Worm (Caenorhabditis elegans) whole organism, L4 larva: ENCODE results near the gene K08D12.3.

Source experiments
- F10B5.3 ChIP-seq: sonication (generic microtip); optimal IDR thresholded peaks from 2 replicates; lab custom pipeline; 2016; ENCODE audit warnings: mild to moderate bottlenecking, missing genetic modification characterization, missing compliant biosample characterization
- F26F4.8 ChIP-seq: fragments of 200-800 bp; sonication (Bioruptor generic); conservative IDR thresholded peaks from 2 replicates; pipeline ENCODE4 v1.3.6; 2022; ENCODE audit warnings: missing genetic modification characterization, missing compliant biosample characterization
- F49E8.2 ChIP-seq: sonication (generic microtip); optimal IDR thresholded peaks from 2 replicates; lab custom pipeline; 2016; ENCODE audit warnings: missing compliant biosample characterization, mild to moderate bottlenecking, missing genetic modification characterization, borderline replicate concordance
- T20F7.1 ChIP-seq: fragments of 200-800 bp; sonication (Bioruptor generic); optimal IDR thresholded peaks from 2 replicates; lab custom pipeline; 2018; ENCODE audit warnings: mild to moderate bottlenecking, missing genetic modification characterization, missing compliant biosample characterization
- T26A8.4 ChIP-seq: fragments of 200-800 bp; sonication (Bioruptor generic); IDR thresholded peaks from 2 replicates; pipeline ENCODE4 v1.3.6; 2022; ENCODE audit warnings: missing genetic modification characterization, missing compliant biosample characterization
- Y5F2A.4 ChIP-seq: fragments of 200-800 bp; sonication (Bioruptor generic); optimal IDR thresholded peaks from 2 replicates; lab custom pipeline; 2018; ENCODE audit warnings: mild to moderate bottlenecking, missing genetic modification characterization, missing compliant biosample characterization
- Y75B8A.6 ChIP-seq: fragments of 200-800 bp; sonication (Bioruptor generic); IDR thresholded peaks from 2 replicates; pipeline ENCODE4 v1.3.6; 2022; ENCODE audit warnings: missing genetic modification reagents, missing genetic modification characterization, missing compliant biosample characterization
- ZK337.2 ChIP-seq: fragments of 200-800 bp; sonication (Bioruptor generic); IDR thresholded peaks from 2 replicates; pipeline ENCODE4 v1.3.6; 2022; ENCODE audit warnings: missing genetic modification reagents, missing genetic modification characterization, missing compliant biosample characterization
- aha-1 ChIP-seq: fragments of 150-350 bp; peaks from one replicate; lab custom pipeline; 2014; ENCODE audit warnings: missing biosample characterization, missing genetic modification characterization
- aly-2 ChIP-seq: sonication (generic microtip); optimal IDR thresholded peaks from 2 replicates; lab custom pipeline; 2018; ENCODE audit warnings: missing biosample characterization, missing genetic modification characterization
- arid-1 ChIP-seq: fragments of 200-800 bp; sonication (Bioruptor generic); conservative IDR thresholded peaks from 2 replicates; pipeline ENCODE4 v1.3.6; 2022; ENCODE audit warnings: missing genetic modification reagents, missing genetic modification characterization, missing compliant biosample characterization
- ceh-44 ChIP-seq: fragments of 200-800 bp; sonication (Bioruptor generic); IDR thresholded peaks from 2 replicates; pipeline ENCODE4 v1.3.6; 2022; ENCODE audit warnings: missing genetic modification reagents, missing genetic modification characterization, missing compliant biosample characterization
- daf-12 ChIP-seq: fragments of 150-350 bp; optimal IDR thresholded peaks from 2 replicates; lab custom pipeline; 2014; ENCODE audit warnings: missing biosample characterization, missing genetic modification reagents, missing genetic modification characterization
- daf-8 ChIP-seq: fragments of 200-800 bp; sonication (Bioruptor generic); IDR thresholded peaks from 2 replicates; pipeline ENCODE4 v1.3.6; 2022; ENCODE audit warnings: missing genetic modification characterization, missing compliant biosample characterization
- dmd-6 ChIP-seq: fragments of 200-800 bp; sonication (Bioruptor generic); IDR thresholded peaks from 2 replicates; pipeline ENCODE4 v1.3.6; 2022; ENCODE audit warnings: missing genetic modification reagents, missing genetic modification characterization, missing compliant biosample characterization
- dmd-8 ChIP-seq: fragments of 200-800 bp; sonication (Bioruptor generic); IDR thresholded peaks from 2 replicates; pipeline ENCODE4 v1.3.6; 2022; ENCODE audit warnings: missing genetic modification characterization, missing compliant biosample characterization
- dve-1 ChIP-seq: sonication (generic microtip); optimal IDR thresholded peaks from 2 replicates; lab custom pipeline; 2017; ENCODE audit warnings: antibody characterized with exemption, mild to moderate bottlenecking, missing genetic modification characterization, missing compliant biosample characterization; ENCODE audit not compliant: insufficient read depth
- gei-8 ChIP-seq: fragments of 200-800 bp; sonication (Bioruptor generic); optimal IDR thresholded peaks from 2 replicates; lab custom pipeline; 2018; ENCODE audit warnings: mild to moderate bottlenecking, missing genetic modification characterization, missing compliant biosample characterization
- hlh-11 ChIP-seq: fragments of 200-800 bp; sonication (Bioruptor generic); optimal IDR thresholded peaks from 2 replicates; lab custom pipeline; 2018; ENCODE audit warnings: mild to moderate bottlenecking, missing genetic modification characterization, missing compliant biosample characterization
- hlh-30 ChIP-seq: sonication (generic microtip); optimal IDR thresholded peaks from 2 replicates; lab custom pipeline; 2017; ENCODE audit warnings: antibody characterized with exemption, mild to moderate bottlenecking, missing genetic modification characterization, missing compliant biosample characterization; ENCODE audit not compliant: insufficient read depth
- lim-7 ChIP-seq: fragments of 200-800 bp; sonication (Bioruptor generic); IDR thresholded peaks from 2 replicates; pipeline ENCODE4 v1.3.6; 2022; ENCODE audit warnings: missing genetic modification characterization, missing compliant biosample characterization
- lin-15B ChIP-seq: fragments of 150-350 bp; sonication (generic microtip); optimal IDR thresholded peaks from 3 replicates; lab custom pipeline; 2014; ENCODE audit warnings: missing biosample characterization, missing genetic modification characterization
- lin-29 ChIP-seq: fragments of 200-800 bp; sonication (Bioruptor generic); IDR thresholded peaks from 2 replicates; pipeline ENCODE4 v1.3.6; 2022; ENCODE audit warnings: missing genetic modification reagents, missing genetic modification characterization, missing compliant biosample characterization
- lin-38 ChIP-seq: fragments of 200-800 bp; sonication (Bioruptor generic); IDR thresholded peaks from 2 replicates; pipeline ENCODE4 v1.3.6; 2022; ENCODE audit warnings: missing genetic modification reagents, missing genetic modification characterization, missing compliant biosample characterization
- lsy-2 ChIP-seq, 2 experiments: fragments of 150-350 bp in 1 of 2; sonication (generic microtip) in 1 of 2; optimal IDR thresholded peaks; 2 replicates each; lab custom pipeline; 2014 to 2017; ENCODE audit warnings: missing biosample characterization in 2 of 2, missing genetic modification characterization in 2 of 2
- madf-5 ChIP-seq, 2 experiments: fragments of 200-800 bp; sonication (Bioruptor generic); IDR thresholded peaks; 2 replicates each; pipeline ENCODE4 v1.3.6; 2022; ENCODE audit warnings: missing compliant biosample characterization in 2 of 2, missing genetic modification characterization in 2 of 2
- mdt-29 ChIP-seq: fragments of 200-800 bp; sonication (Bioruptor generic); IDR thresholded peaks from 2 replicates; pipeline ENCODE4 v1.3.6; 2022; ENCODE audit warnings: missing genetic modification reagents, missing genetic modification characterization, missing compliant biosample characterization
- mep-1 ChIP-seq: fragments of 150-350 bp; sonication (generic microtip); optimal IDR thresholded peaks from 3 replicates; lab custom pipeline; 2014; ENCODE audit warnings: missing biosample characterization, missing genetic modification characterization
- mes-2 ChIP-seq: sonication (generic microtip); optimal IDR thresholded peaks from 2 replicates; lab custom pipeline; 2016; ENCODE audit warnings: missing genotype, mild to moderate bottlenecking, missing genetic modification characterization, missing compliant biosample characterization; ENCODE audit not compliant: poor library complexity, severe bottlenecking
- nhr-102 ChIP-seq: sonication (generic microtip); optimal IDR thresholded peaks from 2 replicates; lab custom pipeline; 2016; ENCODE audit warnings: mild to moderate bottlenecking, missing genetic modification characterization, moderate library complexity, missing compliant biosample characterization
- nhr-111 ChIP-seq: fragments of 200-800 bp; sonication (Bioruptor generic); optimal IDR thresholded peaks from 2 replicates; lab custom pipeline; 2018; ENCODE audit warnings: mild to moderate bottlenecking, missing genetic modification characterization, missing compliant biosample characterization
- nhr-25 ChIP-seq: sonication (generic microtip); optimal IDR thresholded peaks from 2 replicates; lab custom pipeline; 2017; ENCODE audit warnings: missing genetic modification characterization, mild to moderate bottlenecking, missing compliant biosample characterization, antibody characterized with exemption, moderate library complexity, borderline replicate concordance; ENCODE audit not compliant: insufficient read depth
- nhr-28 ChIP-seq: fragments of 150-350 bp; optimal IDR thresholded peaks from 2 replicates; lab custom pipeline; 2014; ENCODE audit warnings: missing biosample characterization, missing genetic modification characterization
- nhr-41 ChIP-seq: fragments of 200-800 bp; sonication (Bioruptor generic); IDR thresholded peaks from 2 replicates; pipeline ENCODE4 v1.3.6; 2022; ENCODE audit warnings: missing genetic modification reagents, missing genetic modification characterization, missing compliant biosample characterization
- nhr-42 ChIP-seq: fragments of 200-800 bp; sonication (Bioruptor generic); IDR thresholded peaks from 2 replicates; pipeline ENCODE4 v1.3.6; 2022; ENCODE audit warnings: missing genetic modification characterization, missing compliant biosample characterization
- nhr-76 ChIP-seq: fragments of 150-350 bp; optimal IDR thresholded peaks from 2 replicates; lab custom pipeline; 2014; ENCODE audit warnings: missing biosample characterization, missing genetic modification characterization
- nhr-77 ChIP-seq: fragments of 150-350 bp; optimal IDR thresholded peaks from 2 replicates; lab custom pipeline; 2014; ENCODE audit warnings: missing biosample characterization, missing genetic modification characterization
- php-3 ChIP-seq: fragments of 200-800 bp; sonication (Bioruptor generic); IDR thresholded peaks from 2 replicates; pipeline ENCODE4 v1.3.6; 2022; ENCODE audit warnings: missing genetic modification reagents, missing genetic modification characterization, missing compliant biosample characterization
- sdz-12 ChIP-seq: fragments of 200-800 bp; sonication (Bioruptor generic); optimal IDR thresholded peaks from 2 replicates; lab custom pipeline; 2018; ENCODE audit warnings: mild to moderate bottlenecking, missing genetic modification characterization, missing compliant biosample characterization
- skn-1 ChIP-seq: fragments of 150-350 bp; optimal IDR thresholded peaks from 2 replicates; lab custom pipeline; 2014; ENCODE audit warnings: missing biosample characterization, missing genetic modification characterization
- snpc-1.2 ChIP-seq: fragments of 200-800 bp; sonication (Bioruptor generic); IDR thresholded peaks from 2 replicates; pipeline ENCODE4 v1.3.6; 2022; ENCODE audit warnings: missing genetic modification reagents, missing genetic modification characterization, missing compliant biosample characterization
- spr-1 ChIP-seq: sonication (generic microtip); optimal IDR thresholded peaks from 2 replicates; lab custom pipeline; 2016; ENCODE audit warnings: mild to moderate bottlenecking, missing genetic modification characterization, missing compliant biosample characterization
- unc-39 ChIP-seq: sonication (generic microtip); optimal IDR thresholded peaks from 2 replicates; lab custom pipeline; 2017; ENCODE audit warnings: missing biosample characterization, missing genetic modification characterization
- unc-62 ChIP-seq, 3 experiments: fragments of 150-350 bp in 1 of 3; sonication (generic microtip); optimal IDR thresholded peaks in 2 of 3; peaks in 1 of 3; 1 replicate in 1 of 3; 2 replicates in 2 of 3; lab custom pipeline; 2014 to 2017; ENCODE audit warnings: missing biosample characterization in 3 of 3, missing genetic modification characterization in 3 of 3, missing genetic modification reagents in 3 of 3, missing genotype in 1 of 3
- vab-7 ChIP-seq: fragments of 200-800 bp; sonication (Bioruptor generic); IDR thresholded peaks from 2 replicates; pipeline ENCODE4 v1.3.6; 2022; ENCODE audit warnings: missing genetic modification reagents, missing genetic modification characterization, missing compliant biosample characterization
- zag-1 ChIP-seq: fragments of 150-350 bp; optimal IDR thresholded peaks from 2 replicates; lab custom pipeline; 2014; ENCODE audit warnings: missing biosample characterization, missing genetic modification characterization
- zfp-3 ChIP-seq: fragments of 200-800 bp; sonication (Bioruptor generic); conservative IDR thresholded peaks from 2 replicates; pipeline ENCODE4 v1.3.6; 2022; ENCODE audit warnings: missing genetic modification reagents, missing genetic modification characterization, missing compliant biosample characterization
- zip-11 ChIP-seq: fragments of 200-800 bp; sonication (Bioruptor generic); IDR thresholded peaks from 2 replicates; pipeline ENCODE4 v1.3.6; 2022; ENCODE audit warnings: missing genetic modification characterization, missing compliant biosample characterization
- zip-2 ChIP-seq: fragments of 150-350 bp; optimal IDR thresholded peaks from 2 replicates; lab custom pipeline; 2014; ENCODE audit warnings: missing biosample characterization, missing genetic modification characterization
- ztf-11 ChIP-seq: fragments of 150-350 bp; optimal IDR thresholded peaks from 2 replicates; lab custom pipeline; 2014; ENCODE audit warnings: missing biosample characterization, missing genetic modification characterization
- ztf-7 ChIP-seq: fragments of 150-350 bp; optimal IDR thresholded peaks from 2 replicates; lab custom pipeline; 2014; ENCODE audit warnings: missing biosample characterization, missing genetic modification characterization

K08D12.3 gene

DNA sequence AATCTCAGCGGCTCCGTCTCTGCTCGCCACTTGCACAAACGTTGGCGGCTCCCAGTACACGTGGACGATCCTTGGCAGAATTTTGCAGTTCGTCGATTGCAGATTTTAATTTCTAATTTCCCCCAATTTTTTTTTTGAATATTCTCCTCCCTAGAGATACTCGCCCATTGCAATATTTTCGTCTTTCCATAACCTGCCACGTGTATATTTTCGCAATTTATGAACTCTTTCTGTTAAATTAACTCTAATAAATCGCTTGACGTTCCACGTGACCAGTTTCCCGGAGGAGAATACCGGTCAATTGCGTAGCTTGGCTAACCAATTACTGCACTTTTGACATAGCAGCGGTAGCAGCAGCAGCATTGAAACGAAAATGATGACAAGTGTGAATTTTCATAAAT is 1.6 kb upstream of the K08D12.3 start (continued):
- no peak for TF ChIP-seq lim-7 (GFP tag; lab: Robert Waterston, UW)
- no peak for TF ChIP-seq sdz-12 (GFP tag; lab: Kevin White, UChicago)
- TF ChIP-seq skn-1 (tag; lab: Kevin White, UChicago) = no peak
- 0 out of 2 replicates have a peak, but pooled peaks have one; percentile 5 for TF ChIP-seq arid-1 (GFP tag; lab: Robert Waterston, UW)
- peak; percentile 5 for TF ChIP-seq nhr-25 (tag; lab: Kevin White, UChicago)
- no peak for TF ChIP-seq Y75B8A.6 (GFP tag; lab: Robert Waterston, UW)
- TF ChIP-seq ceh-44 (GFP tag; lab: Robert Waterston, UW) = no peak
- TF ChIP-seq nhr-42 (GFP tag; lab: Robert Waterston, UW) = no peak
- TF ChIP-seq zfp-3 = no peak
- no peak for TF ChIP-seq lsy-2 (tag; optimal IDR thresholded peaks at IDR 0.05; lab: Kevin White, UChicago)
- TF ChIP-seq T20F7.1 (GFP tag; lab: Kevin White, UChicago) = no peak
- no peak for TF ChIP-seq nhr-76 (tag; lab: Kevin White, UChicago)
- no peak for TF ChIP-seq lin-29 (GFP tag; lab: Robert Waterston, UW)
- TF ChIP-seq unc-39 (tag; lab: Kevin White, UChicago) = no peak
- peak; percentile 20 for TF ChIP-seq mes-2 (tag; lab: Kevin White, UChicago)
- TF ChIP-seq snpc-1.2 (GFP tag; lab: Robert Waterston, UW) = peak; percentile 56; the same call in 1 of the 2 replicates
- TF ChIP-seq unc-62 (GFP tag; optimal IDR thresholded peaks at IDR 0.05 in 1 of 2; lab: Kevin White, UChicago) = peak in 1 of 2 experiments; percentile 68
- no peak for TF ChIP-seq unc-62 (tag; optimal IDR thresholded peaks at IDR 0.05; lab: Kevin White, UChicago)
- TF ChIP-seq nhr-77 (tag; lab: Kevin White, UChicago) = no peak
- TF ChIP-seq mdt-29 (GFP tag; lab: Robert Waterston, UW) = no peak
- TF ChIP-seq zag-1 (tag; lab: Kevin White, UChicago) = no peak
- no peak for TF ChIP-seq lin-15B (tag; lab: Kevin White, UChicago)
- no peak for TF ChIP-seq dmd-6 (GFP tag; lab: Robert Waterston, UW)
- TF ChIP-seq T26A8.4 = peak; percentile 46
- no peak for TF ChIP-seq php-3 (GFP tag; lab: Robert Waterston, UW)
- no peak for TF ChIP-seq ZK337.2 (GFP tag; lab: Robert Waterston, UW)
- no peak for TF ChIP-seq nhr-41 (GFP tag; lab: Robert Waterston, UW)
- no peak for TF ChIP-seq aly-2 (tag; lab: Kevin White, UChicago)
- TF ChIP-seq gei-8 (GFP tag; lab: Kevin White, UChicago) = no peak
- peak; percentile 67 for TF ChIP-seq lin-38 (GFP tag; lab: Robert Waterston, UW)
- TF ChIP-seq F26F4.8 (GFP tag; lab: Robert Waterston, UW) = no peak
- no peak for TF ChIP-seq aha-1
- TF ChIP-seq dmd-8 (GFP tag; lab: Robert Waterston, UW) = 0 out of 2 replicates have a peak, but pooled peaks have one; percentile 53
- no peak for TF ChIP-seq hlh-30 (tag; lab: Kevin White, UChicago)
- TF ChIP-seq F10B5.3 = no peak
- no peak for TF ChIP-seq ztf-7
- TF ChIP-seq daf-8 (GFP tag; lab: Robert Waterston, UW) = no peak
- TF ChIP-seq Y5F2A.4 (GFP tag; lab: Kevin White, UChicago) = no peak
- TF ChIP-seq dve-1 (tag; lab: Kevin White, UChicago) = peak; percentile 44
- no peak for TF ChIP-seq nhr-102
- no peak for TF ChIP-seq hlh-11 (tag; lab: Kevin White, UChicago)
- no peak for TF ChIP-seq vab-7 (GFP tag; lab: Robert Waterston, UW)
- no peak for TF ChIP-seq nhr-111 (GFP tag; lab: Kevin White, UChicago)
- no peak for TF ChIP-seq mep-1
- TF ChIP-seq spr-1 (tag; lab: Kevin White, UChicago) = no peak
- no peak for TF ChIP-seq zip-11
- TF ChIP-seq ztf-11 (tag; lab: Kevin White, UChicago) = no peak
- TF ChIP-seq madf-5 (GFP tag; IDR thresholded peaks at IDR 0.05; lab: Robert Waterston, UW) = no peak
- no peak for TF ChIP-seq daf-12 (tag; lab: Kevin White, UChicago)
- TF ChIP-seq F49E8.2 (tag; lab: Kevin White, UChicago) = peak; percentile 52
- no peak for TF ChIP-seq nhr-28 (tag; lab: Kevin White, UChicago)
- TF ChIP-seq zip-2 (tag; lab: Kevin White, UChicago) = no peak
